ENCODE assay signal across 1 fruit fly cellular context in the genomic region with DNA sequence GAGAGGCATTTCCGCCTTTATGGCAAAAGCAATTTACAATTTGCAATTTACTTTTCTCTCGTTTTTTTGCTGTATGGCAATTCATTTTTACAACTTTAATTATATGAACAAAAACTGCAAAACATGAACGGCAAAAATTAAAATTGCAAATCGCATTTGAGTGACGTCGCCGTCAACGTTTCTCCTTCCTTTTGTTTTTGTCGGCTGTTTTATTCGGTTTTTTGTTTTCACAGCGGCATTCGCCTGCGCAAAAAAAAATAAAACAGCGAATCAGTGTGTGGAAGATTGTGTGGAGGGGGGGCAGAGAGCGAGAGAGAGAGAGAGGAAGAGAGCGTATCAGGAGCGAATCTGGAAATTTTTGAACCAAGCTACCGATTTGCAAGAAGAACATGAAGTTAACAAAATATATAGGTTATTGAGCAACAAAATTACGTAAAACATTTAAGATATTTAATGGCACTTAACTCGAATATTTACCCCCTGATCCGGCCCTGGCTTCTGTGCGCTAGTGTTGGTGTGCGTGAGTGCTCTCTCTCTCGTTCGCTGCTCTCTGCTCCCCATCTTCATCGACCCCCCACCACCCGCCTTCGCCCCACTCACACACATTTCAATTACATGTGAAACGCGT.
TF ChIP-seq lines count a peak whose summit lies in the region.

No protein-coding gene starts in this region.

TF ChIP-seq in whole organism, embryonic, 481 proteins besides CTCF, POLR2A, EP300 and RAD21 (continued from another document and continues in another):
- TF ChIP-seq Oli (tag; optimal IDR thresholded peaks at IDR 0.05; lab: Kevin White, UChicago) = peak; percentile 99
- TF ChIP-seq CG1233 (GFP tag; optimal IDR thresholded peaks at IDR 0.05; lab: Kevin White, UChicago) = peak; percentile 98
- peak; percentile 89 for TF ChIP-seq CG17912 (GFP tag; optimal IDR thresholded peaks at IDR 0.05; lab: Kevin White, UChicago)
- peak; percentile 98 for TF ChIP-seq dati (GFP tag; IDR thresholded peaks at IDR 0.05; lab: Robert Waterston, UW)
- TF ChIP-seq CG2120 (GFP tag; optimal IDR thresholded peaks at IDR 0.05; lab: Kevin White, UChicago) = peak; percentile 100
- TF ChIP-seq bbx (GFP tag; IDR thresholded peaks at IDR 0.05; lab: Robert Waterston, UW; ENCODE audit: partially characterized antibody) = peak; percentile 82
- TF ChIP-seq CG2202 (tag; optimal IDR thresholded peaks at IDR 0.05; lab: Kevin White, UChicago) = peak; percentile 93
- peak; percentile 90 for TF ChIP-seq trem (tag; optimal IDR thresholded peaks at IDR 0.05; lab: Kevin White, UChicago)
- peak; percentile 98 for TF ChIP-seq crc (GFP tag; optimal IDR thresholded peaks at IDR 0.05; lab: Kevin White, UChicago)
- peak; percentile 97 for TF ChIP-seq CG31388 (GFP tag; optimal IDR thresholded peaks at IDR 0.05; lab: Kevin White, UChicago)
- TF ChIP-seq gcm (GFP tag; optimal IDR thresholded peaks at IDR 0.05; lab: Kevin White, UChicago) = peak; percentile 96
- peak; percentile 99 for TF ChIP-seq CG2199 (GFP tag; IDR thresholded peaks at IDR 0.05; lab: Robert Waterston, UW)
- TF ChIP-seq wor (GFP tag; IDR thresholded peaks at IDR 0.05; lab: Robert Waterston, UW) = peak; percentile 98
- peak; percentile 99 for TF ChIP-seq ase (GFP tag; IDR thresholded peaks at IDR 0.05; lab: Robert Waterston, UW)
- peak; percentile 86 for TF ChIP-seq knrl (GFP tag; IDR thresholded peaks at IDR 0.05; lab: Robert Waterston, UW; ENCODE audit: partially characterized antibody)
- peak; percentile 99 for TF ChIP-seq ATbp (GFP tag; optimal IDR thresholded peaks at IDR 0.05; lab: Kevin White, UChicago)
- TF ChIP-seq NC2α (GFP tag; optimal IDR thresholded peaks at IDR 0.05; lab: Kevin White, UChicago) = peak; percentile 98
- TF ChIP-seq Xbp1 (GFP tag; optimal IDR thresholded peaks at IDR 0.05; lab: Kevin White, UChicago) = peak; percentile 99
- TF ChIP-seq CG7745 (tag; optimal IDR thresholded peaks at IDR 0.05; lab: Kevin White, UChicago) = peak; percentile 67
- peak; percentile 98 for TF ChIP-seq CG1792 (GFP tag; optimal IDR thresholded peaks at IDR 0.05; lab: Kevin White, UChicago)
- TF ChIP-seq Hr3 (GFP tag; optimal IDR thresholded peaks at IDR 0.05; lab: Kevin White, UChicago) = peak; percentile 99
- peak; percentile 97 for TF ChIP-seq Max (GFP tag; optimal IDR thresholded peaks at IDR 0.05; lab: Kevin White, UChicago)
- peak; percentile 100 for TF ChIP-seq Ada2b (GFP tag; IDR thresholded peaks at IDR 0.05; lab: Robert Waterston, UW)
- peak; percentile 43 for TF ChIP-seq Dp (GFP tag; optimal IDR thresholded peaks at IDR 0.05; lab: Kevin White, UChicago)
- no peak for TF ChIP-seq hth (optimal IDR thresholded peaks at IDR 0.05; lab: Kevin White, UChicago)
- TF ChIP-seq zf30C (GFP tag; optimal IDR thresholded peaks at IDR 0.05; lab: Kevin White, UChicago) = peak; percentile 31
- peak in 1 of 2 experiments; percentile 54 for TF ChIP-seq Dfd (GFP tag; optimal IDR thresholded peaks at IDR 0.05; lab: Kevin White, UChicago)
- TF ChIP-seq kah (GFP tag; optimal IDR thresholded peaks at IDR 0.05; lab: Kevin White, UChicago) = peak; percentile 94
- TF ChIP-seq Trl (optimal IDR thresholded peaks at IDR 0.05; lab: Kevin White, UChicago) = peak; percentile 89 to 97
- TF ChIP-seq Trl (GFP tag; optimal IDR thresholded peaks at IDR 0.05; lab: Kevin White, UChicago) = peak; percentile 99
- TF ChIP-seq CG1602 (GFP tag; optimal IDR thresholded peaks at IDR 0.05; lab: Kevin White, UChicago) = peak; percentile 98
- TF ChIP-seq unpg (GFP tag; optimal IDR thresholded peaks at IDR 0.05; lab: Kevin White, UChicago) = peak; percentile 99
- no peak for TF ChIP-seq Doc3 (GFP tag; IDR thresholded peaks at IDR 0.05; lab: Robert Waterston, UW; ENCODE audit: partially characterized antibody)
- TF ChIP-seq PHDP (tag; optimal IDR thresholded peaks at IDR 0.05; lab: Kevin White, UChicago) = peak; percentile 98
- peak; percentile 100 for TF ChIP-seq Taf1 (GFP tag; IDR thresholded peaks at IDR 0.05; lab: Robert Waterston, UW)
- peak; percentile 99 for TF ChIP-seq wdn (GFP tag; IDR thresholded peaks at IDR 0.05; lab: Robert Waterston, UW)
- peak; percentile 100 for TF ChIP-seq ranshi (GFP tag; IDR thresholded peaks at IDR 0.05; lab: Robert Waterston, UW)
- peak; percentile 98 for TF ChIP-seq Abd-B (GFP tag; optimal IDR thresholded peaks at IDR 0.05; lab: Kevin White, UChicago)
- TF ChIP-seq D19A (tag; optimal IDR thresholded peaks at IDR 0.05; lab: Kevin White, UChicago) = peak; percentile 94
- peak; percentile 99 for TF ChIP-seq tgo (GFP tag; IDR thresholded peaks at IDR 0.05; lab: Robert Waterston, UW)
- TF ChIP-seq pnt (GFP tag; optimal IDR thresholded peaks at IDR 0.05; lab: Kevin White, UChicago) = peak; percentile 99
- peak; percentile 99 for TF ChIP-seq jumu (GFP tag; optimal IDR thresholded peaks at IDR 0.05; lab: Kevin White, UChicago)
- peak; percentile 96 for TF ChIP-seq Bgb (GFP tag; IDR thresholded peaks at IDR 0.05; lab: Robert Waterston, UW; ENCODE audit: partially characterized antibody)
- TF ChIP-seq inv (GFP tag; IDR thresholded peaks at IDR 0.05; lab: Robert Waterston, UW; ENCODE audit: partially characterized antibody) = peak; percentile 90
- TF ChIP-seq CG15073 (GFP tag; optimal IDR thresholded peaks at IDR 0.05; lab: Kevin White, UChicago) = peak; percentile 87
- peak; percentile 99 for TF ChIP-seq Hmr (GFP tag; optimal IDR thresholded peaks at IDR 0.05; lab: Kevin White, UChicago)
- TF ChIP-seq CkIIα-i1 (GFP tag; IDR thresholded peaks at IDR 0.05; lab: Robert Waterston, UW) = peak; percentile 97
- peak; percentile 97 for TF ChIP-seq trh (GFP tag; optimal IDR thresholded peaks at IDR 0.05; lab: Kevin White, UChicago)
- peak; percentile 98 for TF ChIP-seq bowl (GFP tag; IDR thresholded peaks at IDR 0.05; lab: Robert Waterston, UW)
- TF ChIP-seq CG10979 (tag; optimal IDR thresholded peaks at IDR 0.05; lab: Kevin White, UChicago) = peak; percentile 98
- TF ChIP-seq CG10565 (GFP tag; optimal IDR thresholded peaks at IDR 0.05; lab: Kevin White, UChicago) = peak; percentile 86
- TF ChIP-seq CG18619 (GFP tag; optimal IDR thresholded peaks at IDR 0.05; lab: Kevin White, UChicago) = peak; percentile 98
- TF ChIP-seq chn (GFP tag; optimal IDR thresholded peaks at IDR 0.05; lab: Kevin White, UChicago) = peak; percentile 99
- no peak for TF ChIP-seq CG1832 (GFP tag; optimal IDR thresholded peaks at IDR 0.05; lab: Kevin White, UChicago)
- TF ChIP-seq CG10366 (GFP tag; IDR thresholded peaks at IDR 0.05; lab: Robert Waterston, UW) = peak; percentile 100
- TF ChIP-seq cato (GFP tag; optimal IDR thresholded peaks at IDR 0.05; lab: Kevin White, UChicago; ENCODE audit: borderline replicate concordance) = peak; percentile 98
- peak; percentile 98 for TF ChIP-seq jing (GFP tag; optimal IDR thresholded peaks at IDR 0.05; lab: Kevin White, UChicago)
- TF ChIP-seq odd (GFP tag; optimal IDR thresholded peaks at IDR 0.05; lab: Kevin White, UChicago) = peak; percentile 97
- peak; percentile 99 for TF ChIP-seq danr (GFP tag; IDR thresholded peaks at IDR 0.05; lab: Robert Waterston, UW)
- TF ChIP-seq CG12744 (GFP tag; optimal IDR thresholded peaks at IDR 0.05; lab: Kevin White, UChicago) = peak; percentile 98
- TF ChIP-seq mam (GFP tag; optimal IDR thresholded peaks at IDR 0.05; lab: Kevin White, UChicago) = peak; percentile 100
- peak; percentile 98 for TF ChIP-seq Bteb2 (GFP tag; optimal IDR thresholded peaks at IDR 0.05; lab: Kevin White, UChicago)
- peak; percentile 99 for TF ChIP-seq dpn (GFP tag; optimal IDR thresholded peaks at IDR 0.05; lab: Kevin White, UChicago)
- TF ChIP-seq gfzf (GFP tag; optimal IDR thresholded peaks at IDR 0.05; lab: Kevin White, UChicago) = peak; percentile 30
- TF ChIP-seq CG9727 (GFP tag; optimal IDR thresholded peaks at IDR 0.05; lab: Kevin White, UChicago) = peak; percentile 96
- peak; percentile 99 for TF ChIP-seq CG30431 (GFP tag; optimal IDR thresholded peaks at IDR 0.05; lab: Kevin White, UChicago)
- peak; percentile 91 for TF ChIP-seq CG17186 (GFP tag; optimal IDR thresholded peaks at IDR 0.05; lab: Kevin White, UChicago)
- TF ChIP-seq org-1 (GFP tag; optimal IDR thresholded peaks at IDR 0.05; lab: Kevin White, UChicago) = peak; percentile 99
- TF ChIP-seq CG10654 (GFP tag; optimal IDR thresholded peaks at IDR 0.05; lab: Kevin White, UChicago) = peak; percentile 98
- peak; percentile 99 for TF ChIP-seq CG16863 (GFP tag; optimal IDR thresholded peaks at IDR 0.05; lab: Kevin White, UChicago)
- TF ChIP-seq CG2712 (tag; optimal IDR thresholded peaks at IDR 0.05; lab: Kevin White, UChicago) = peak; percentile 98
- TF ChIP-seq gsb (GFP tag; IDR thresholded peaks at IDR 0.05; lab: Robert Waterston, UW) = peak; percentile 99
- TF ChIP-seq CG2129 (GFP tag; IDR thresholded peaks at IDR 0.05; lab: Robert Waterston, UW; ENCODE audit: partially characterized antibody) = no peak
- peak; percentile 99 for TF ChIP-seq HHEX (GFP tag; optimal IDR thresholded peaks at IDR 0.05; lab: Kevin White, UChicago)
- peak; percentile 99 for TF ChIP-seq Chrac-16 (GFP tag; optimal IDR thresholded peaks at IDR 0.05; lab: Kevin White, UChicago)
- no peak for TF ChIP-seq CG15479 (GFP tag; optimal IDR thresholded peaks at IDR 0.05; lab: Kevin White, UChicago)
- peak in 1 of 2 experiments; percentile 70 for TF ChIP-seq insv (GFP tag; optimal IDR thresholded peaks at IDR 0.05; lab: Kevin White, UChicago)
- peak; percentile 95 for TF ChIP-seq CG7987 (GFP tag; optimal IDR thresholded peaks at IDR 0.05; lab: Kevin White, UChicago)
- peak; percentile 99 for TF ChIP-seq sqz (GFP tag; optimal IDR thresholded peaks at IDR 0.05; lab: Kevin White, UChicago)
- peak; percentile 93 for TF ChIP-seq CG5180 (GFP tag; optimal IDR thresholded peaks at IDR 0.05; lab: Kevin White, UChicago)
- peak; percentile 85 for TF ChIP-seq grn (GFP tag; optimal IDR thresholded peaks at IDR 0.05; lab: Kevin White, UChicago)
- TF ChIP-seq pho (GFP tag; optimal IDR thresholded peaks at IDR 0.05; lab: Kevin White, UChicago) = peak; percentile 99
- TF ChIP-seq run (tag; optimal IDR thresholded peaks at IDR 0.05; lab: Kevin White, UChicago) = peak; percentile 94
- peak in 1 of 2 experiments; percentile 97 for TF ChIP-seq Eip74EF (GFP tag; optimal IDR thresholded peaks at IDR 0.05; lab: Kevin White, UChicago)
- peak; percentile 95 for TF ChIP-seq CG4328 (GFP tag; optimal IDR thresholded peaks at IDR 0.05; lab: Kevin White, UChicago)
- TF ChIP-seq dan (GFP tag; IDR thresholded peaks at IDR 0.05; lab: Robert Waterston, UW) = peak; percentile 98
- TF ChIP-seq CG15011 (GFP tag; optimal IDR thresholded peaks at IDR 0.05; lab: Kevin White, UChicago) = peak; percentile 98
- TF ChIP-seq CG12299 (tag; optimal IDR thresholded peaks at IDR 0.05; lab: Kevin White, UChicago) = peak; percentile 98
- peak; percentile 66 for TF ChIP-seq hbn (GFP tag; IDR thresholded peaks at IDR 0.05; lab: Robert Waterston, UW; ENCODE audit: partially characterized antibody)
- TF ChIP-seq croc (GFP tag; conservative IDR thresholded peaks at IDR 0.05; lab: Robert Waterston, UW) = peak; percentile 99
- peak; percentile 100 for TF ChIP-seq Dbx (GFP tag; IDR thresholded peaks at IDR 0.05; lab: Robert Waterston, UW)
- 0 out of 4 replicates have a peak, but pooled peaks have one; percentile 50 for TF ChIP-seq Dll (GFP tag; IDR thresholded peaks at IDR 0.05; lab: Robert Waterston, UW; ENCODE audit: partially characterized antibody)
- TF ChIP-seq CG3847 (GFP tag; IDR thresholded peaks at IDR 0.05; lab: Robert Waterston, UW) = peak; percentile 99
- TF ChIP-seq CG6854 (GFP tag; optimal IDR thresholded peaks at IDR 0.05; lab: Kevin White, UChicago) = peak; percentile 97
- peak; percentile 95 for TF ChIP-seq CG10274 (GFP tag; optimal IDR thresholded peaks at IDR 0.05; lab: Kevin White, UChicago)
- TF ChIP-seq otp (GFP tag; IDR thresholded peaks at IDR 0.05; lab: Robert Waterston, UW) = peak; percentile 99
- peak; percentile 98 for TF ChIP-seq CG12219 (GFP tag; optimal IDR thresholded peaks at IDR 0.05; lab: Kevin White, UChicago)
- peak; percentile 98 for TF ChIP-seq Ssrp (tag; optimal IDR thresholded peaks at IDR 0.05; lab: Kevin White, UChicago)
- TF ChIP-seq CG4820 (GFP tag; optimal IDR thresholded peaks at IDR 0.05; lab: Kevin White, UChicago) = peak; percentile 98
- peak; percentile 99 for TF ChIP-seq CG1603 (tag; optimal IDR thresholded peaks at IDR 0.05; lab: Kevin White, UChicago)
- peak; percentile 99 for TF ChIP-seq az2 (GFP tag; optimal IDR thresholded peaks at IDR 0.05; lab: Kevin White, UChicago)
- TF ChIP-seq fu2 (GFP tag; optimal IDR thresholded peaks at IDR 0.05; lab: Kevin White, UChicago) = peak; percentile 98
- TF ChIP-seq ERR (GFP tag; optimal IDR thresholded peaks at IDR 0.05; lab: Kevin White, UChicago) = peak; percentile 99
- peak; percentile 99 for TF ChIP-seq Fer1 (GFP tag; optimal IDR thresholded peaks at IDR 0.05; lab: Kevin White, UChicago)
- peak; percentile 90 for TF ChIP-seq CG18011 (GFP tag; optimal IDR thresholded peaks at IDR 0.05; lab: Kevin White, UChicago)
- TF ChIP-seq CG8290 (GFP tag; optimal IDR thresholded peaks at IDR 0.05; lab: Kevin White, UChicago) = peak; percentile 96
- TF ChIP-seq CG8290 (tag; optimal IDR thresholded peaks at IDR 0.05; lab: Kevin White, UChicago) = peak; percentile 80 to 100
- peak; percentile 100 for TF ChIP-seq ken (GFP tag; IDR thresholded peaks at IDR 0.05; lab: Robert Waterston, UW)
- peak; percentile 99 for TF ChIP-seq Gug (GFP tag; IDR thresholded peaks at IDR 0.05; lab: Robert Waterston, UW)
- TF ChIP-seq CG17802 (tag; optimal IDR thresholded peaks at IDR 0.05; lab: Kevin White, UChicago) = peak; percentile 90
- peak; percentile 89 for TF ChIP-seq E2f2 (GFP tag; IDR thresholded peaks at IDR 0.05; lab: Robert Waterston, UW)
- peak; percentile 86 for TF ChIP-seq CG4360 (GFP tag; IDR thresholded peaks at IDR 0.05; lab: Robert Waterston, UW)
- peak; percentile 99 for TF ChIP-seq CG13894 (tag; optimal IDR thresholded peaks at IDR 0.05; lab: Kevin White, UChicago)
- TF ChIP-seq cwo (GFP tag; optimal IDR thresholded peaks at IDR 0.05; lab: Kevin White, UChicago) = peak; percentile 99
- TF ChIP-seq mld (GFP tag; IDR thresholded peaks at IDR 0.05; lab: Robert Waterston, UW; ENCODE audit: partially characterized antibody) = 0 out of 3 replicates have a peak, but pooled peaks have one; percentile 9
- peak in 1 of 2 experiments; percentile 72 for TF ChIP-seq crp (GFP tag; optimal IDR thresholded peaks at IDR 0.05; lab: Kevin White, UChicago)
- peak; percentile 99 for TF ChIP-seq schlank (tag; optimal IDR thresholded peaks at IDR 0.05; lab: Kevin White, UChicago)
- TF ChIP-seq emc (GFP tag; optimal IDR thresholded peaks at IDR 0.05; lab: Kevin White, UChicago) = peak; percentile 97
- peak; percentile 98 for TF ChIP-seq CG7357 (GFP tag; IDR thresholded peaks at IDR 0.05; lab: Robert Waterston, UW)
- peak; percentile 99 for TF ChIP-seq NfI (GFP tag; optimal IDR thresholded peaks at IDR 0.05; lab: Kevin White, UChicago)
- peak; percentile 100 for TF ChIP-seq ci (GFP tag; IDR thresholded peaks at IDR 0.05; lab: Robert Waterston, UW)
